Worm (Caenorhabditis elegans): Measurements from ENCODE around the gene F47B10.4.

F47B10.4 gene

ce11 chrX:10881984-10882383 lies 9.1 kb upstream of the F47B10.4 start, which contains the start of gene T21E8.6:
T21E8.6 (plus strand) TSS chrX:10882284.
- no peak for TF ChIP-seq nhr-28 (tag; optimal IDR thresholded peaks at IDR 0.05)
- no peak for TF ChIP-seq lin-39 (tag; optimal IDR thresholded peaks at IDR 0.05)
- no peak for TF ChIP-seq unc-62 (GFP tag; optimal IDR thresholded peaks at IDR 0.05)
- TF ChIP-seq ceh-82 (tag; optimal IDR thresholded peaks at IDR 0.05), result no peak
- no peak for TF ChIP-seq nhr-77 (tag; optimal IDR thresholded peaks at IDR 0.05)
- no peak for TF ChIP-seq fkh-2 (tag; optimal IDR thresholded peaks at IDR 0.05)
- TF ChIP-seq unc-39 (tag; optimal IDR thresholded peaks at IDR 0.05), result no peak
- no peak for TF ChIP-seq daf-12 (tag; optimal IDR thresholded peaks at IDR 0.05)
- no peak for TF ChIP-seq ceh-16 (tag; optimal IDR thresholded peaks at IDR 0.05)
- TF ChIP-seq nhr-67 (tag; optimal IDR thresholded peaks at IDR 0.05), result no peak
- TF ChIP-seq aly-2 (tag; optimal IDR thresholded peaks at IDR 0.05), result no peak
- no peak for TF ChIP-seq ama-1 (optimal IDR thresholded peaks at IDR 0.05)

- TF ChIP-seq ceh-28 (tag; optimal IDR thresholded peaks at IDR 0.05), result no peak
- no peak for TF ChIP-seq egl-5 (tag; optimal IDR thresholded peaks at IDR 0.05)
- TF ChIP-seq ztf-4 (tag; optimal IDR thresholded peaks at IDR 0.05), result no peak
- TF ChIP-seq nhr-67 (tag; optimal IDR thresholded peaks at IDR 0.05), result no peak
- TF ChIP-seq egl-27 (tag; optimal IDR thresholded peaks at IDR 0.05), result no peak
- no peak for TF ChIP-seq jun-1 (tag; optimal IDR thresholded peaks at IDR 0.05)
- no peak for TF ChIP-seq aly-2 (tag; optimal IDR thresholded peaks at IDR 0.05)
- no peak for TF ChIP-seq hmg-11 (tag; optimal IDR thresholded peaks at IDR 0.05)
- no peak for TF ChIP-seq nhr-28 (tag; optimal IDR thresholded peaks at IDR 0.05)
- TF ChIP-seq sea-2 (GFP tag; optimal IDR thresholded peaks at IDR 0.05), result no peak
- no peak for TF ChIP-seq pqm-1 (tag; optimal IDR thresholded peaks at IDR 0.05)
- TF ChIP-seq lin-15B (tag; optimal IDR thresholded peaks at IDR 0.05), result no peak
- TF ChIP-seq fos-1 (tag; optimal IDR thresholded peaks at IDR 0.05), result no peak
- no peak for TF ChIP-seq snpc-4 (tag; optimal IDR thresholded peaks at IDR 0.05)
These were observed 7.9 kb upstream of the F47B10.4 start, which contains the start of gene T21E8.7 for ce11 chrX:10883203-10883602. T21E8.7 (plus strand) TSS chrX:10883503.

ce11 chrX:10885872-10886271 lies 5.2 kb upstream of the F47B10.4 start, which contains the start of gene T21E8.5:
T21E8.5 (plus strand) TSS chrX:10886172.
- TF ChIP-seq unc-62 (GFP tag; optimal IDR thresholded peaks at IDR 0.05), result no peak
- TF ChIP-seq nhr-23 (tag; optimal IDR thresholded peaks at IDR 0.05), result no peak
- TF ChIP-seq ama-1 (optimal IDR thresholded peaks at IDR 0.05), result no peak
- TF ChIP-seq skn-1 (tag; optimal IDR thresholded peaks at IDR 0.05), result no peak
- no peak for TF ChIP-seq ceh-16 (tag; optimal IDR thresholded peaks at IDR 0.05)
- no peak for TF ChIP-seq jun-1 (tag; optimal IDR thresholded peaks at IDR 0.05)
- no peak for TF ChIP-seq nhr-67 (tag; optimal IDR thresholded peaks at IDR 0.05)
- no peak for TF ChIP-seq unc-39 (tag; optimal IDR thresholded peaks at IDR 0.05)
- no peak for TF ChIP-seq fos-1 (tag; optimal IDR thresholded peaks at IDR 0.05)
- no peak for TF ChIP-seq ztf-4 (tag; optimal IDR thresholded peaks at IDR 0.05)
- TF ChIP-seq eor-1 (tag; optimal IDR thresholded peaks at IDR 0.05), result no peak
- no peak for TF ChIP-seq elt-2 (tag; optimal IDR thresholded peaks at IDR 0.05)
- no peak for TF ChIP-seq lsy-12 (tag; optimal IDR thresholded peaks at IDR 0.05)

ce11 chrX:10888201-10888600 lies 2.9 kb upstream of the F47B10.4 start, which contains the start of gene F47B10.6:
F47B10.6 (plus strand) TSS chrX:10888501.
- TF ChIP-seq mml-1 (tag; optimal IDR thresholded peaks at IDR 0.05) (no peak), pha-4 (tag; optimal IDR thresholded peaks at IDR 0.05) (no peak)

ce11 chrX:10890456-10890855 lies 609 bp upstream of the F47B10.4 start, which contains the start of gene F47B10.5:
F47B10.5 (minus strand) TSS chrX:10890556.
- TF ChIP-seq ceh-82 (tag; optimal IDR thresholded peaks at IDR 0.05), result no peak
- no peak for TF ChIP-seq skn-1 (tag; optimal IDR thresholded peaks at IDR 0.05)
- TF ChIP-seq jun-1 (tag; optimal IDR thresholded peaks at IDR 0.05), result no peak
- no peak for TF ChIP-seq mml-1 (tag; optimal IDR thresholded peaks at IDR 0.05)
- TF ChIP-seq daf-12 (tag; optimal IDR thresholded peaks at IDR 0.05), result no peak

- TF ChIP-seq daf-12 (tag; optimal IDR thresholded peaks at IDR 0.05) (no peak), zag-1 (tag; optimal IDR thresholded peaks at IDR 0.05) (no peak), mdl-1 (tag; optimal IDR thresholded peaks at IDR 0.05) (no peak), snpc-4 (tag; optimal IDR thresholded peaks at IDR 0.05) (no peak), tbx-2 (tag; optimal IDR thresholded peaks at IDR 0.05) (no peak), fkh-2 (tag; optimal IDR thresholded peaks at IDR 0.05) (no peak), hmg-11 (tag; optimal IDR thresholded peaks at IDR 0.05) (no peak)
These were observed 825 bp downstream of the F47B10.4 start, which contains the start of gene F47B10.3 for ce11 chrX:10891890-10892289. F47B10.3 (plus strand) TSS chrX:10892190.
